Fruit fly (Drosophila melanogaster): Measurements from ENCODE around the gene CG5282.
A peak's percentile ranks its signal among the peaks of the same experiment; 100 is the strongest.

DNA sequence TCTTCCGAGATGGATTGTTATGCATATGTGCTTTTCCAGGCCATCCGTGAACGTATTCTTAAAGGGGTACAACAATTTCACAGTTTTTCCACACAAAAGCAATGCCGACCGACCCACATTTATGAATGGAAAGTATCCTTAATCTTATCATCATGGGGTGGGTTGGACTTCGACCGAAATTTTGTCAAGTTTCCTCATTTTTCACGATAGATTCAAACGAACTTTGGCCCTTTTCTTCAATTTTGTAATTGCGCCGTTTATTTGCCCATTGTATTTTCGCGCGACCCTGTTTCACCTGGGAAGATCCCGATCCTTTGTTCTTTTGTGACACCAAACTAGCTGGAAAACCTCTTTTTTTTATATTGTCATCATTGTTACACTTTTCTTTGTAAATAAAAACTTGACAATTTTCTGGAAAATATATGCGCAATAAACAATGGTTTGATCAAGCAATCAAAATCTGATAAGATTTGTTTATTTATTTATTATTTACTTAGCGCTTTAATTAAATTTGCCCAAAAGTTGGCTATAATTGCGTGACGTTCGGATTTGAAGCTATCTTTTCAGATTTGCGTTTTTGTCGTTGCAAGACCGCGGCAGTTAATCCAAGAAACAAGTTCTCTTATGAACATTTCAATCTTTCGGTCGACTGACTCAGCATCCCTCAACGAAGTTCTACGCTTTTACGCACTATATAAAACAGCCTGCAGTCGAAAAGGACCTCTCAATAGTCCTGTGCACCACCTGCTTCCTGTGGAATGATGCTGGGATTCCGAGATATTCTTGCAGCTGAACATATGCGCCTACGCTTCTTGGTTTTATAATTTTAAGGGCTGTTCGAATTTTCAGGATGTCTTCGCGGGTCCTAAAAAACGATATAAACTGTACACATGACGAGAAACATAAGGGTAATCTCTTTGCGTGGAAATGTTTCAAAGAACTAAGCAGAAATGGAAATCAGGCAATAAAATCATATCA is 19.6 kb downstream of the CG5282 start:
- TF ChIP-seq onecut (GFP tag; IDR thresholded peaks at IDR 0.05), result no peak
- TF ChIP-seq pan (optimal IDR thresholded peaks at IDR 0.05), result no peak
- TF ChIP-seq pan (GFP tag; optimal IDR thresholded peaks at IDR 0.05 in 1 of 2, IDR thresholded peaks at IDR 0.05 in 1 of 2), result no peak
- TF ChIP-seq CG14014 (GFP tag; IDR thresholded peaks at IDR 0.05), result 0 out of 2 replicates have a peak, but pooled peaks have one; percentile 31
- TF ChIP-seq CG2116 (GFP tag; optimal IDR thresholded peaks at IDR 0.05), result no peak
- no peak for TF ChIP-seq oc (tag; optimal IDR thresholded peaks at IDR 0.05)
- TF ChIP-seq gsb-n (tag; optimal IDR thresholded peaks at IDR 0.05), result peak; percentile 25
- TF ChIP-seq hkb (optimal IDR thresholded peaks at IDR 0.05), result no peak
- TF ChIP-seq hkb (GFP tag; IDR thresholded peaks at IDR 0.05), result peak; percentile 38; the same call in 1 of the 2 replicates
- no peak for TF ChIP-seq CG10147 (GFP tag; optimal IDR thresholded peaks at IDR 0.05)
- no peak for TF ChIP-seq Gug (GFP tag; IDR thresholded peaks at IDR 0.05)
- no peak for TF ChIP-seq sisA (GFP tag; IDR thresholded peaks at IDR 0.05)
- TF ChIP-seq CG3281 (GFP tag; optimal IDR thresholded peaks at IDR 0.05), result peak; percentile 43

All from whole organism, embryonic.